Fruit fly (Drosophila melanogaster) whole organism, embryonic: ENCODE data around the gene Spase25.

ENCODE experiments used
- Ada2b ChIP-seq: fragments of 200-800 bp; sonication (Bioruptor generic); IDR thresholded peaks from 2 replicates; pipeline ENCODE4 v1.3.6; 2022; ENCODE audit warnings: missing biosample characterization, missing genetic modification characterization
- Aef1 ChIP-seq: fragments of 200-800 bp; sonication (Bioruptor generic); IDR thresholded peaks from 3 replicates; pipeline ENCODE4 v1.3.6; 2022; ENCODE audit warnings: missing biosample characterization, missing genetic modification characterization
- Atf-2 ChIP-seq: fragments of 200-800 bp; sonication (Bioruptor generic); optimal IDR thresholded peaks from 2 replicates; lab custom pipeline; 2016; ENCODE audit warnings: missing biosample characterization, missing genetic modification characterization
- B-H1 ChIP-seq: fragments of 200-800 bp; sonication (Bioruptor generic); IDR thresholded peaks from 3 replicates; pipeline ENCODE4 v1.3.6; 2022; ENCODE audit warnings: missing biosample characterization, missing genetic modification characterization
- Bteb2 ChIP-seq: fragments of 200-800 bp; sonication (Bioruptor generic); optimal IDR thresholded peaks from 2 replicates; lab custom pipeline; 2016; ENCODE audit warnings: missing biosample characterization, missing genetic modification characterization
- CG10267 ChIP-seq: fragments of 200-800 bp; sonication (Bioruptor generic); optimal IDR thresholded peaks from 2 replicates; lab custom pipeline; 2018; ENCODE audit warnings: missing biosample characterization, mild to moderate bottlenecking, missing genetic modification characterization, moderate library complexity
- CG12155 ChIP-seq: fragments of 200-800 bp; sonication (Bioruptor generic); optimal IDR thresholded peaks from 3 replicates; lab custom pipeline; 2016; ENCODE audit warnings: missing biosample characterization, missing genetic modification characterization
- CG12219 ChIP-seq: fragments of 200-800 bp; sonication (Bioruptor generic); optimal IDR thresholded peaks from 3 replicates; lab custom pipeline; 2018; ENCODE audit warnings: missing biosample characterization, mild to moderate bottlenecking, missing genetic modification characterization
- CG1233 ChIP-seq: fragments of 200-800 bp; sonication (Bioruptor generic); optimal IDR thresholded peaks from 4 replicates; lab custom pipeline; 2018; ENCODE audit warnings: missing biosample characterization, mild to moderate bottlenecking, missing genetic modification characterization
- CG17359 ChIP-seq: fragments of 200-800 bp; sonication (Bioruptor generic); optimal IDR thresholded peaks from 3 replicates; lab custom pipeline; 2018; ENCODE audit warnings: missing biosample characterization, mild to moderate bottlenecking, missing genetic modification characterization, moderate library complexity
- CG18476 ChIP-seq: fragments of 200-800 bp; sonication (Bioruptor generic); optimal IDR thresholded peaks from 2 replicates; lab custom pipeline; 2016; ENCODE audit warnings: missing biosample characterization, mild to moderate bottlenecking, missing genetic modification characterization
- CG4707 ChIP-seq: fragments of 200-800 bp; sonication (Bioruptor generic); optimal IDR thresholded peaks from 2 replicates; lab custom pipeline; 2018; ENCODE audit warnings: missing biosample characterization, mild to moderate bottlenecking, missing genetic modification characterization, moderate library complexity
- CG6254 ChIP-seq: fragments of 200-800 bp; sonication (Bioruptor generic); optimal IDR thresholded peaks from 3 replicates; lab custom pipeline; 2017; ENCODE audit warnings: mild to moderate bottlenecking, missing biosample characterization, missing genetic modification reagents, missing genetic modification characterization
- CG6272 ChIP-seq: fragments of 200-800 bp; sonication (Bioruptor generic); IDR thresholded peaks from 2 replicates; pipeline ENCODE4 v1.3.6; 2022; ENCODE audit warnings: missing biosample characterization, missing genetic modification characterization
- CG6654 ChIP-seq: fragments of 200-800 bp; sonication (Bioruptor generic); optimal IDR thresholded peaks from 2 replicates; lab custom pipeline; 2017; ENCODE audit warnings: missing biosample characterization, mild to moderate bottlenecking, missing genetic modification characterization
- CG6854 ChIP-seq: fragments of 200-800 bp; sonication (Bioruptor generic); optimal IDR thresholded peaks from 3 replicates; lab custom pipeline; 2017; ENCODE audit warnings: missing biosample characterization, mild to moderate bottlenecking, missing genetic modification characterization
- CG8359 ChIP-seq: fragments of 200-800 bp; sonication (Bioruptor generic); optimal IDR thresholded peaks from 2 replicates; lab custom pipeline; 2017; ENCODE audit warnings: missing biosample characterization, mild to moderate bottlenecking, missing genetic modification characterization, borderline replicate concordance
- CG8765 ChIP-seq: fragments of 200-800 bp; sonication (Bioruptor generic); IDR thresholded peaks from 2 replicates; pipeline ENCODE4 v1.3.6; 2022; ENCODE audit warnings: missing biosample characterization, missing genetic modification characterization
- CG9437 ChIP-seq: fragments of 200-800 bp; sonication (Bioruptor generic); optimal IDR thresholded peaks from 2 replicates; lab custom pipeline; 2018; ENCODE audit warnings: missing biosample characterization, mild to moderate bottlenecking, missing genetic modification characterization
- CG9876 ChIP-seq: fragments of 200-800 bp; sonication (Bioruptor generic); optimal IDR thresholded peaks from 2 replicates; lab custom pipeline; 2016; ENCODE audit warnings: missing biosample characterization, missing genetic modification characterization
- D ChIP-seq, 2 experiments: fragments of 200-800 bp in 1 of 2; fragments of >200 bp in 1 of 2; sonication (Bioruptor generic) in 1 of 2; optimal IDR thresholded peaks; 2 replicates in 1 of 2; 3 replicates in 1 of 2; lab custom pipeline; 2017; ENCODE audit warnings: mild to moderate bottlenecking in 1 of 2, missing biosample characterization in 1 of 2, missing genetic modification characterization in 1 of 2, missing genetic modification reagents in 1 of 2
- Dip2 ChIP-seq: fragments of 200-800 bp; sonication (Bioruptor generic); IDR thresholded peaks from 2 replicates; pipeline ENCODE4 v1.3.6; 2022; ENCODE audit warnings: missing biosample characterization, missing genetic modification characterization
- Eip74EF ChIP-seq, 2 experiments: fragments of 200-800 bp in 1 of 2; fragments of >200 bp in 1 of 2; sonication (Bioruptor generic) in 1 of 2; optimal IDR thresholded peaks; 2 replicates each; lab custom pipeline; 2017 to 2019; ENCODE audit warnings: missing biosample characterization in 2 of 2, missing genetic modification characterization in 2 of 2, mild to moderate bottlenecking in 1 of 2, moderate library complexity in 1 of 2
- Fer3 ChIP-seq: fragments of 200-800 bp; sonication (Bioruptor generic); optimal IDR thresholded peaks from 2 replicates; lab custom pipeline; 2018; ENCODE audit warnings: missing biosample characterization, mild to moderate bottlenecking, missing genetic modification characterization, moderate library complexity
- HLH3B ChIP-seq: fragments of 200-800 bp; sonication (Bioruptor generic); IDR thresholded peaks from 2 replicates; pipeline ENCODE4 v1.3.6; 2022; ENCODE audit warnings: missing biosample characterization, missing genetic modification characterization
- Hr78 ChIP-seq, 2 experiments: fragments of 200-800 bp in 1 of 2; fragments of >200 bp in 1 of 2; sonication (Bioruptor generic) in 1 of 2; optimal IDR thresholded peaks; 2 replicates each; lab custom pipeline; 2017 to 2019; ENCODE audit warnings: missing biosample characterization in 2 of 2, missing genetic modification characterization in 2 of 2, mild to moderate bottlenecking in 1 of 2, moderate library complexity in 1 of 2
- Lpt ChIP-seq: fragments of >200 bp; optimal IDR thresholded peaks from 2 replicates; lab custom pipeline; 2018; ENCODE audit warnings: missing biosample characterization, missing genetic modification characterization
- Sox100B ChIP-seq: fragments of 200-800 bp; sonication (Bioruptor generic); optimal IDR thresholded peaks from 3 replicates; lab custom pipeline; 2018; ENCODE audit warnings: missing biosample characterization, mild to moderate bottlenecking, missing genetic modification characterization
- bcd ChIP-seq: fragments of 200-800 bp; sonication (Bioruptor generic); optimal IDR thresholded peaks from 2 replicates; lab custom pipeline; 2017; ENCODE audit warnings: missing biosample characterization, mild to moderate bottlenecking, missing genetic modification characterization
- cad ChIP-seq: fragments of >200 bp; optimal IDR thresholded peaks from 2 replicates; lab custom pipeline; 2017; ENCODE audit warnings: missing biosample characterization, missing genetic modification characterization
- cato ChIP-seq: fragments of 200-800 bp; sonication (Bioruptor generic); optimal IDR thresholded peaks from 2 replicates; lab custom pipeline; 2016; ENCODE audit warnings: missing biosample characterization, missing genetic modification characterization, borderline replicate concordance
- caup ChIP-seq: fragments of 200-800 bp; sonication (Bioruptor generic); optimal IDR thresholded peaks from 3 replicates; lab custom pipeline; 2017; ENCODE audit warnings: missing biosample characterization, mild to moderate bottlenecking, missing genetic modification characterization, moderate library complexity; ENCODE audit not compliant: severe bottlenecking
- dimm ChIP-seq: fragments of 200-800 bp; sonication (Bioruptor generic); IDR thresholded peaks from 2 replicates; pipeline ENCODE4 v1.3.6; 2022; ENCODE audit warnings: missing biosample characterization, missing genetic modification characterization
- esg ChIP-seq: fragments of 200-800 bp; sonication (Bioruptor generic); conservative IDR thresholded peaks from 2 replicates; pipeline ENCODE4 v1.3.6; 2022; ENCODE audit warnings: missing biosample characterization, missing genetic modification characterization
- grn ChIP-seq: fragments of 200-800 bp; sonication (Bioruptor generic); optimal IDR thresholded peaks from 3 replicates; lab custom pipeline; 2017; ENCODE audit warnings: missing biosample characterization, missing genetic modification characterization
- kay ChIP-seq: fragments of 200-800 bp; sonication (Bioruptor generic); optimal IDR thresholded peaks from 2 replicates; lab custom pipeline; 2016; ENCODE audit warnings: missing biosample characterization, missing genetic modification characterization
- ken ChIP-seq: fragments of 200-800 bp; sonication (Bioruptor generic); IDR thresholded peaks from 3 replicates; pipeline ENCODE4 v1.3.6; 2022; ENCODE audit warnings: missing biosample characterization, missing genetic modification characterization
- phol ChIP-seq: fragments of 200-800 bp; sonication (Bioruptor generic); optimal IDR thresholded peaks from 3 replicates; lab custom pipeline; 2018; ENCODE audit warnings: missing biosample characterization, mild to moderate bottlenecking, missing genetic modification characterization, moderate library complexity
- pita ChIP-seq: fragments of 200-800 bp; sonication (Bioruptor generic); optimal IDR thresholded peaks from 2 replicates; lab custom pipeline; 2017; ENCODE audit warnings: missing biosample characterization, mild to moderate bottlenecking, missing genetic modification characterization
- pum ChIP-seq: fragments of 200-800 bp; sonication (Bioruptor generic); optimal IDR thresholded peaks from 2 replicates; lab custom pipeline; 2016; ENCODE audit warnings: missing biosample characterization, missing genetic modification characterization
- ro ChIP-seq: fragments of 200-800 bp; sonication (Bioruptor generic); IDR thresholded peaks from 2 replicates; pipeline ENCODE4 v1.3.6; 2022; ENCODE audit warnings: missing biosample characterization, missing genetic modification characterization
- run ChIP-seq: fragments of 200-800 bp; sonication (Bioruptor generic); optimal IDR thresholded peaks from 3 replicates; lab custom pipeline; 2018; ENCODE audit warnings: missing biosample characterization, mild to moderate bottlenecking, missing genetic modification characterization
- sc ChIP-seq, 3 experiments: fragments of >200 bp in 2 of 3; fragments of 200-800 bp in 1 of 3; sonication (Bioruptor generic) in 1 of 3; optimal IDR thresholded peaks; 2 replicates in 2 of 3; 3 replicates in 1 of 3; lab custom pipeline; 2017; ENCODE audit warnings: mild to moderate bottlenecking in 1 of 3, missing biosample characterization in 1 of 3, missing genetic modification characterization in 1 of 3, missing genetic modification reagents in 1 of 3
- sd ChIP-seq: fragments of 200-800 bp; sonication (Bioruptor generic); optimal IDR thresholded peaks from 3 replicates; lab custom pipeline; 2018; ENCODE audit warnings: missing biosample characterization, mild to moderate bottlenecking, missing genetic modification characterization, moderate library complexity
- sim ChIP-seq: fragments of 200-800 bp; sonication (Bioruptor generic); IDR thresholded peaks from 2 replicates; pipeline ENCODE4 v1.3.6; 2022; ENCODE audit warnings: missing biosample characterization, missing genetic modification characterization
- ssp ChIP-seq: fragments of 200-800 bp; sonication (Bioruptor generic); IDR thresholded peaks from 2 replicates; pipeline ENCODE4 v1.3.6; 2022; ENCODE audit warnings: missing biosample characterization, missing genetic modification characterization
- tap ChIP-seq: fragments of 200-800 bp; optimal IDR thresholded peaks from 3 replicates; lab custom pipeline; 2019; ENCODE audit warnings: missing biosample characterization, mild to moderate bottlenecking, missing genetic modification characterization, moderate library complexity

Gene Spase25

DNA sequence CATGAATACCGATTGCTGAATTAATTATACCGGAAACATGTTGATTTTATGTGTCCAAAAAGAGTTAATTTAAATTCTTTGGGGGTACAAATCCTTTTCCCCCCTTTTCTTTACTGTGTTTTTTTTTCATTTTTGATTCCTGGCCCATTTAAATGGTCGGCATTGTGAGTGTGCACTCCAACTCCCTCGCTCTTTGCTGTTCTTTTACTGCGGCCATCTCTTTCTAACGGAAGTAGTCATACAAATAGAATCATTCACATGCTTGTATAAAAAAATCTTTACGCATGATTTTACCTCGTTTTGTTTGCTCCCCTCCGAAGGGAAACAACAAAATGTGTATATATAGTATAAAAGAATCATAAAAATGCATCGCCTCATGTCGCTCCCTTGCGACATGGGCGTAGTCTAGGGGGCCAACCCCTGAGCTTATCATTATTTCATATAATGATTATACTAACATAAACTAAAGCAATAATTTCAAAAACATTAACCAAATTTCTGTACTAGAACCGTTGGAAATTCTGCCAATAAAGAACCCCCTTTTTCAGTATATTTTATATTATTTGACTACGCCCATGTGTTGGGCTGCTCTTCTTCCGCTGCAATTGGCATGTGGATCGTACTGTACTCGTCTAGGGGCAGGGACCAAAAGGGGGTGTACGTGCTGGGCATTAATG is 43.1 kb downstream of the Spase25 start (continued):
- TF ChIP-seq CG10267 (tag; lab: Kevin White, UChicago): peak; percentile 82
- TF ChIP-seq caup (GFP tag; lab: Kevin White, UChicago): peak; percentile 12
- TF ChIP-seq phol (tag; lab: Kevin White, UChicago): peak; percentile 89
- TF ChIP-seq Eip74EF (GFP tag; optimal IDR thresholded peaks at IDR 0.05; lab: Kevin White, UChicago): peak in 1 of 2 experiments; percentile 81
- TF ChIP-seq CG18476 (GFP tag; lab: Kevin White, UChicago): peak; percentile 51
- TF ChIP-seq CG6854: peak; percentile 1
- TF ChIP-seq sim: peak; percentile 75
- peak; percentile 38; the same call in 1 of the 2 replicates for TF ChIP-seq ssp (GFP tag; lab: Robert Waterston, UW)
- peak; percentile 65 for TF ChIP-seq pum (GFP tag; lab: Kevin White, UChicago)
- TF ChIP-seq sd (tag; lab: Kevin White, UChicago): no peak
- no peak for TF ChIP-seq pita (GFP tag; lab: Kevin White, UChicago)
- TF ChIP-seq ken (GFP tag; lab: Robert Waterston, UW): peak; percentile 76; the same call in 2 of the 3 replicates
- peak; percentile 64 for TF ChIP-seq CG1233 (GFP tag; lab: Kevin White, UChicago)
- peak; percentile 26; the same call in 1 of the 3 replicates for TF ChIP-seq Aef1
- TF ChIP-seq cad (GFP tag; lab: Kevin White, UChicago): no peak
- TF ChIP-seq bcd (GFP tag; lab: Kevin White, UChicago): peak; percentile 69
- peak; percentile 46 for TF ChIP-seq cato
- TF ChIP-seq ro: peak; percentile 41; the same call in 1 of the 2 replicates
- TF ChIP-seq CG17359 (tag; lab: Kevin White, UChicago): peak; percentile 79
- TF ChIP-seq CG4707 (GFP tag; lab: Kevin White, UChicago): peak; percentile 78
- peak; percentile 13 for TF ChIP-seq Atf-2 (GFP tag; lab: Kevin White, UChicago)
- peak; percentile 56 for TF ChIP-seq esg (GFP tag; lab: Robert Waterston, UW)
- no peak for TF ChIP-seq D (optimal IDR thresholded peaks at IDR 0.05; lab: Kevin White, UChicago)
- TF ChIP-seq D (GFP tag; optimal IDR thresholded peaks at IDR 0.05; lab: Kevin White, UChicago): peak; percentile 90
- peak; percentile 78 for TF ChIP-seq tap (tag; lab: Kevin White, UChicago)
- peak; percentile 57 for TF ChIP-seq CG9437 (GFP tag; lab: Kevin White, UChicago)
- peak; percentile 85 for TF ChIP-seq CG8359 (GFP tag; lab: Kevin White, UChicago)
- TF ChIP-seq HLH3B (GFP tag; lab: Robert Waterston, UW): peak; percentile 77
- TF ChIP-seq Bteb2 (GFP tag; lab: Kevin White, UChicago): no peak
- peak; percentile 31 for TF ChIP-seq CG12155 (GFP tag; lab: Kevin White, UChicago)
- peak; percentile 74 for TF ChIP-seq CG12219 (GFP tag; lab: Kevin White, UChicago)
- peak; percentile 63 for TF ChIP-seq run (tag; lab: Kevin White, UChicago)
- TF ChIP-seq Sox100B: peak; percentile 76
- no peak for TF ChIP-seq dimm
- peak; percentile 0 for TF ChIP-seq grn
- TF ChIP-seq CG6272 (GFP tag; lab: Robert Waterston, UW): peak; percentile 45; the same call in 1 of the 2 replicates
- peak; percentile 61 for TF ChIP-seq kay (GFP tag; lab: Kevin White, UChicago)
- peak; percentile 64 for TF ChIP-seq CG6654 (GFP tag; lab: Kevin White, UChicago)
- TF ChIP-seq CG6254: peak; percentile 84
- TF ChIP-seq CG9876 (GFP tag; lab: Kevin White, UChicago): no peak
- peak; percentile 28; the same call in 1 of the 3 replicates for TF ChIP-seq B-H1 (GFP tag; lab: Robert Waterston, UW)
- no peak for TF ChIP-seq Dip2 (GFP tag; lab: Robert Waterston, UW)
- peak; percentile 63; the same call in 1 of the 2 replicates for TF ChIP-seq Ada2b (GFP tag; lab: Robert Waterston, UW)
- TF ChIP-seq Lpt: no peak
- TF ChIP-seq CG8765 (GFP tag; lab: Robert Waterston, UW): no peak; the same call in 1 of the 2 replicates
- TF ChIP-seq Fer3 (tag; lab: Kevin White, UChicago): peak; percentile 54
- peak in 1 of 2 experiments; percentile 60 for TF ChIP-seq Hr78 (GFP tag; optimal IDR thresholded peaks at IDR 0.05; lab: Kevin White, UChicago)
- no peak for TF ChIP-seq sc (optimal IDR thresholded peaks at IDR 0.05; lab: Kevin White, UChicago)
- peak; percentile 80 for TF ChIP-seq sc (GFP tag; optimal IDR thresholded peaks at IDR 0.05; lab: Kevin White, UChicago)
